Fruit fly (Drosophila melanogaster): ENCODE results near the gene CG12746.

The CG12746 gene

DNA sequence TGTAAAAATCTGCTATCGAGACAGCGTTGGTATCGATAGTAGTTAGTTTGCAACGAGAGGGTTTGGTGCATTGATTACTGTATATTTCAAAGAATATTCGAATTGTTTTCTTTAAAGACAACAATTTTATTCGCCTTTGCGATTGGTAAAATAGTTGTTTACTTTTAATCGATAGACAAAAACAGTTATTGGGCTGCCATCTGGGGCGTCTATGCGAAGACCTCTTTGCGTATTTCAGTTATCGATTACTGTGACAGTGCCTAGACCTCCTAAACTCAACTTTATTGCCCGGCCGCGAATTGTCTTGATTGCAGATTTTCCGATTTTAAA is 48.4 kb downstream of the CG12746 start, which contains the start of gene Atu (continued):
- TF ChIP-seq gsb-n (tag; optimal IDR thresholded peaks at IDR 0.05) (no peak), CG1602 (GFP tag; optimal IDR thresholded peaks at IDR 0.05) (no peak), NC2α (GFP tag; optimal IDR thresholded peaks at IDR 0.05) (peak; percentile 2), CG34224 (GFP tag; IDR thresholded peaks at IDR 0.05; ENCODE audit: partially characterized antibody) (peak; percentile 94), Ravus (GFP tag; IDR thresholded peaks at IDR 0.05) (no peak), stc (GFP tag; IDR thresholded peaks at IDR 0.05) (no peak), Rfx (GFP tag; IDR thresholded peaks at IDR 0.05) (peak; percentile 41; the same call in 1 of the 2 replicates), CG7556 (GFP tag; optimal IDR thresholded peaks at IDR 0.05) (no peak), vfl (GFP tag; optimal IDR thresholded peaks at IDR 0.05) (no peak), CG11093 (GFP tag; IDR thresholded peaks at IDR 0.05) (no peak), Gug (GFP tag; IDR thresholded peaks at IDR 0.05) (no peak), nom (GFP tag; optimal IDR thresholded peaks at IDR 0.05) (no peak), pb (GFP tag; optimal IDR thresholded peaks at IDR 0.05) (no peak), D19B (GFP tag; optimal IDR thresholded peaks at IDR 0.05) (no peak), CG12391 (tag; optimal IDR thresholded peaks at IDR 0.05) (peak; percentile 56), CG12942 (GFP tag; optimal IDR thresholded peaks at IDR 0.05) (no peak), CG34376 (GFP tag; optimal IDR thresholded peaks at IDR 0.05) (no peak), Scr (GFP tag; IDR thresholded peaks at IDR 0.05; ENCODE audit: partially characterized antibody) (peak; percentile 94), psq (GFP tag; optimal IDR thresholded peaks at IDR 0.05) (no peak), sqz (GFP tag; optimal IDR thresholded peaks at IDR 0.05) (peak; percentile 8), pho (GFP tag; optimal IDR thresholded peaks at IDR 0.05) (peak; percentile 38), luna (GFP tag; optimal IDR thresholded peaks at IDR 0.05) (no peak), CG7963 (GFP tag; IDR thresholded peaks at IDR 0.05; ENCODE audit: partially characterized antibody) (peak; percentile 84), CG15514 (GFP tag; optimal IDR thresholded peaks at IDR 0.05) (peak; percentile 71), fd3F (GFP tag; optimal IDR thresholded peaks at IDR 0.05) (no peak), CG15601 (tag; optimal IDR thresholded peaks at IDR 0.05) (peak; percentile 28), zen2 (GFP tag; IDR thresholded peaks at IDR 0.05; ENCODE audit: partially characterized antibody) (peak; percentile 83), sob (GFP tag; IDR thresholded peaks at IDR 0.05) (peak; percentile 52), Dad (GFP tag; optimal IDR thresholded peaks at IDR 0.05) (peak; percentile 32), tup (GFP tag; optimal IDR thresholded peaks at IDR 0.05) (no peak), CG10462 (GFP tag; optimal IDR thresholded peaks at IDR 0.05) (no peak), CG2120 (GFP tag; optimal IDR thresholded peaks at IDR 0.05) (peak; percentile 72), sens (GFP tag) (peak; percentile 88), mirr (GFP tag; optimal IDR thresholded peaks at IDR 0.05) (no peak), Chrac-16 (GFP tag; optimal IDR thresholded peaks at IDR 0.05) (peak; percentile 28), CG11504 (tag; optimal IDR thresholded peaks at IDR 0.05) (no peak), Ssrp (tag; optimal IDR thresholded peaks at IDR 0.05) (no peak), pzg (GFP tag; optimal IDR thresholded peaks at IDR 0.05) (peak; percentile 84), Drgx (GFP tag; IDR thresholded peaks at IDR 0.05) (no peak), CG12071 (GFP tag; optimal IDR thresholded peaks at IDR 0.05) (no peak), Aef1 (GFP tag; IDR thresholded peaks at IDR 0.05) (no peak), CG4424 (GFP tag; optimal IDR thresholded peaks at IDR 0.05) (peak; percentile 17), HLHmδ (GFP tag; optimal IDR thresholded peaks at IDR 0.05) (no peak), sim (GFP tag; IDR thresholded peaks at IDR 0.05) (no peak), cg (GFP tag; optimal IDR thresholded peaks at IDR 0.05) (peak; percentile 87), CG17829 (tag; optimal IDR thresholded peaks at IDR 0.05) (peak; percentile 49), bsh (GFP tag; optimal IDR thresholded peaks at IDR 0.05) (peak in 1 of 2 experiments; percentile 1), lola (GFP tag; optimal IDR thresholded peaks at IDR 0.05) (peak in 1 of 3 experiments; percentile 34), CG4404 (GFP tag; IDR thresholded peaks at IDR 0.05) (no peak), CG12659 (GFP tag; optimal IDR thresholded peaks at IDR 0.05) (peak; percentile 74), Asciz (GFP tag; optimal IDR thresholded peaks at IDR 0.05) (no peak)

All from whole organism, embryonic.